Fruit fly (Drosophila melanogaster) whole organism, embryonic: ENCODE measurements around the gene CG32984.

Experiments used
- CG10209 ChIP-seq: fragments of 200-800 bp; sonication (Bioruptor generic); optimal IDR thresholded peaks from 3 replicates; lab custom pipeline; 2017; ENCODE audit warnings: missing biosample characterization, mild to moderate bottlenecking, missing genetic modification characterization, missing genetic modification reagents
- CG10321 ChIP-seq: fragments of 200-800 bp; sonication (Bioruptor generic); IDR thresholded peaks from 2 replicates; pipeline ENCODE4 v1.3.6; 2022; ENCODE audit warnings: missing biosample characterization, missing genetic modification characterization
- CG11085 ChIP-seq: fragments of 200-800 bp; sonication (Bioruptor generic); IDR thresholded peaks from 2 replicates; pipeline ENCODE4 v1.3.6; 2022; ENCODE audit warnings: missing biosample characterization, missing genetic modification characterization
- CG11093 ChIP-seq: fragments of 200-800 bp; sonication (Bioruptor generic); IDR thresholded peaks from 3 replicates; pipeline ENCODE4 v1.3.6; 2022; ENCODE audit warnings: missing biosample characterization, missing genetic modification characterization
- CG12071 ChIP-seq: fragments of 200-800 bp; sonication (Bioruptor generic); optimal IDR thresholded peaks from 3 replicates; lab custom pipeline; 2018; ENCODE audit warnings: missing biosample characterization, mild to moderate bottlenecking, missing genetic modification characterization
- CG12155 ChIP-seq: fragments of 200-800 bp; sonication (Bioruptor generic); optimal IDR thresholded peaks from 3 replicates; lab custom pipeline; 2016; ENCODE audit warnings: missing biosample characterization, missing genetic modification characterization
- CG13287 ChIP-seq: fragments of 200-800 bp; sonication (Bioruptor generic); IDR thresholded peaks from 2 replicates; pipeline ENCODE4 v1.3.6; 2022; ENCODE audit warnings: missing biosample characterization, missing genetic modification characterization; ENCODE audit not compliant: partially characterized antibody
- CG17186 ChIP-seq: fragments of 200-800 bp; sonication (Bioruptor generic); optimal IDR thresholded peaks from 3 replicates; lab custom pipeline; 2017; ENCODE audit warnings: missing biosample characterization, missing genetic modification reagents, missing genetic modification characterization
- CG18764 ChIP-seq: fragments of 200-800 bp; sonication (Bioruptor generic); optimal IDR thresholded peaks from 3 replicates; lab custom pipeline; 2016; ENCODE audit warnings: missing biosample characterization, missing genetic modification characterization
- CG34376 ChIP-seq: fragments of 200-800 bp; sonication (Bioruptor generic); optimal IDR thresholded peaks from 2 replicates; lab custom pipeline; 2018; ENCODE audit warnings: missing biosample characterization, mild to moderate bottlenecking, missing genetic modification characterization
- CG6272 ChIP-seq: fragments of 200-800 bp; sonication (Bioruptor generic); IDR thresholded peaks from 2 replicates; pipeline ENCODE4 v1.3.6; 2022; ENCODE audit warnings: missing biosample characterization, missing genetic modification characterization
- CG6765 ChIP-seq: fragments of 200-800 bp; sonication (Bioruptor generic); optimal IDR thresholded peaks from 3 replicates; lab custom pipeline; 2017; ENCODE audit warnings: missing biosample characterization, mild to moderate bottlenecking, missing genetic modification characterization
- CG6813 ChIP-seq: fragments of 200-800 bp; sonication (Bioruptor generic); optimal IDR thresholded peaks from 2 replicates; lab custom pipeline; 2017; ENCODE audit warnings: missing biosample characterization, missing genetic modification characterization, mild to moderate bottlenecking, moderate library complexity, missing genetic modification reagents
- CG6854 ChIP-seq: fragments of 200-800 bp; sonication (Bioruptor generic); optimal IDR thresholded peaks from 3 replicates; lab custom pipeline; 2017; ENCODE audit warnings: missing biosample characterization, mild to moderate bottlenecking, missing genetic modification characterization
- CG7556 ChIP-seq: fragments of 200-800 bp; sonication (Bioruptor generic); optimal IDR thresholded peaks from 2 replicates; lab custom pipeline; 2017; ENCODE audit warnings: missing biosample characterization, mild to moderate bottlenecking, missing genetic modification characterization
- CG8944 ChIP-seq: fragments of 200-800 bp; sonication (Bioruptor generic); optimal IDR thresholded peaks from 3 replicates; lab custom pipeline; 2016; ENCODE audit warnings: missing biosample characterization, missing genetic modification characterization
- Dek ChIP-seq: fragments of 200-800 bp; sonication (Bioruptor generic); optimal IDR thresholded peaks from 3 replicates; lab custom pipeline; 2019; ENCODE audit warnings: missing biosample characterization, mild to moderate bottlenecking, missing genetic modification characterization, moderate library complexity
- Jarid2 ChIP-seq: fragments of 200-800 bp; sonication (Bioruptor generic); optimal IDR thresholded peaks from 3 replicates; lab custom pipeline; 2017; ENCODE audit warnings: mild to moderate bottlenecking, missing biosample characterization, missing genetic modification reagents, missing genetic modification characterization
- Lhr ChIP-seq: fragments of 200-800 bp; sonication (Bioruptor generic); optimal IDR thresholded peaks from 3 replicates; lab custom pipeline; 2017; ENCODE audit warnings: mild to moderate bottlenecking, missing biosample characterization, missing genetic modification reagents, missing genetic modification characterization
- NC2β ChIP-seq: fragments of 200-800 bp; sonication (Bioruptor generic); optimal IDR thresholded peaks from 2 replicates; lab custom pipeline; 2016; ENCODE audit warnings: missing biosample characterization, missing genetic modification characterization
- NfI ChIP-seq: fragments of 200-800 bp; sonication (Bioruptor generic); optimal IDR thresholded peaks from 3 replicates; lab custom pipeline; 2018; ENCODE audit warnings: missing biosample characterization, mild to moderate bottlenecking, missing genetic modification characterization, moderate library complexity
- Xbp1 ChIP-seq: fragments of 200-800 bp; sonication (Bioruptor generic); optimal IDR thresholded peaks from 3 replicates; lab custom pipeline; 2016; ENCODE audit warnings: missing biosample characterization, mild to moderate bottlenecking, missing genetic modification characterization
- Xrp1 ChIP-seq: fragments of 200-800 bp; sonication (Bioruptor generic); IDR thresholded peaks from 2 replicates; pipeline ENCODE4 v1.3.6; 2022; ENCODE audit warnings: missing biosample characterization, missing genetic modification characterization
- ato ChIP-seq: fragments of 200-800 bp; sonication (Bioruptor generic); IDR thresholded peaks from 2 replicates; pipeline ENCODE4 v1.3.6; 2022; ENCODE audit warnings: missing biosample characterization, missing genetic modification characterization; ENCODE audit not compliant: partially characterized antibody
- bab2 ChIP-seq: fragments of 200-800 bp; sonication (Bioruptor generic); optimal IDR thresholded peaks from 2 replicates; lab custom pipeline; 2016; ENCODE audit warnings: missing biosample characterization, missing genetic modification characterization
- bowl ChIP-seq: fragments of 200-800 bp; sonication (Bioruptor generic); IDR thresholded peaks from 2 replicates; pipeline ENCODE4 v1.3.6; 2022; ENCODE audit warnings: missing biosample characterization, missing genetic modification characterization
- cato ChIP-seq: fragments of 200-800 bp; sonication (Bioruptor generic); optimal IDR thresholded peaks from 2 replicates; lab custom pipeline; 2016; ENCODE audit warnings: missing biosample characterization, missing genetic modification characterization, borderline replicate concordance
- caup ChIP-seq: fragments of 200-800 bp; sonication (Bioruptor generic); optimal IDR thresholded peaks from 3 replicates; lab custom pipeline; 2017; ENCODE audit warnings: missing biosample characterization, mild to moderate bottlenecking, missing genetic modification characterization, moderate library complexity; ENCODE audit not compliant: severe bottlenecking
- chinmo ChIP-seq: fragments of 200-800 bp; sonication (Bioruptor generic); IDR thresholded peaks from 4 replicates; pipeline ENCODE4 v1.3.6; 2022; ENCODE audit warnings: missing biosample characterization, missing genetic modification characterization; ENCODE audit not compliant: partially characterized antibody
- dmrt11E ChIP-seq: fragments of 200-800 bp; sonication (Bioruptor generic); optimal IDR thresholded peaks from 3 replicates; lab custom pipeline; 2018; ENCODE audit warnings: missing biosample characterization, mild to moderate bottlenecking, missing genetic modification characterization, moderate library complexity
- dysf ChIP-seq: fragments of 200-800 bp; sonication (Bioruptor generic); IDR thresholded peaks from 3 replicates; pipeline ENCODE4 v1.3.6; 2022; ENCODE audit warnings: missing biosample characterization, missing genetic modification characterization
- eve ChIP-seq, 2 experiments: fragments of >200 bp; optimal IDR thresholded peaks; 2 replicates each; lab custom pipeline; 2017; ENCODE audit warnings: missing biosample characterization in 2 of 2, missing genetic modification characterization in 2 of 2
- exex ChIP-seq: fragments of 200-800 bp; sonication (Bioruptor generic); optimal IDR thresholded peaks from 4 replicates; lab custom pipeline; 2018; ENCODE audit warnings: missing biosample characterization, mild to moderate bottlenecking, missing genetic modification characterization, moderate library complexity
- gce ChIP-seq: fragments of 200-800 bp; sonication (Bioruptor generic); IDR thresholded peaks from 3 replicates; pipeline ENCODE4 v1.3.6; 2022; ENCODE audit warnings: missing biosample characterization, missing genetic modification characterization
- h ChIP-seq: fragments of >200 bp; optimal IDR thresholded peaks from 2 replicates; lab custom pipeline; 2017
- hkb ChIP-seq, 2 experiments: fragments of 200-800 bp in 1 of 2; fragments of >200 bp in 1 of 2; sonication (Bioruptor generic) in 1 of 2; IDR thresholded peaks in 1 of 2; optimal IDR thresholded peaks in 1 of 2; 2 replicates each; pipeline versions ENCODE4 v1.3.6 to Lab custom; 2017 to 2022; ENCODE audit warnings: missing biosample characterization in 1 of 2, missing genetic modification characterization in 1 of 2
- ind ChIP-seq: fragments of 200-800 bp; sonication (Bioruptor generic); optimal IDR thresholded peaks from 3 replicates; lab custom pipeline; 2016; ENCODE audit warnings: missing biosample characterization, missing genetic modification characterization
- kah ChIP-seq: fragments of 200-800 bp; sonication (Bioruptor generic); optimal IDR thresholded peaks from 2 replicates; lab custom pipeline; 2018; ENCODE audit warnings: missing biosample characterization, mild to moderate bottlenecking, missing genetic modification characterization
- mld ChIP-seq: fragments of 200-800 bp; sonication (Bioruptor generic); IDR thresholded peaks from 3 replicates; pipeline ENCODE4 v1.3.6; 2022; ENCODE audit warnings: missing biosample characterization, missing genetic modification characterization; ENCODE audit not compliant: partially characterized antibody
- odd ChIP-seq: fragments of 200-800 bp; sonication (Bioruptor generic); optimal IDR thresholded peaks from 2 replicates; lab custom pipeline; 2017; ENCODE audit warnings: missing biosample characterization, mild to moderate bottlenecking, missing genetic modification characterization
- onecut ChIP-seq: fragments of 200-800 bp; sonication (Bioruptor generic); IDR thresholded peaks from 2 replicates; pipeline ENCODE4 v1.3.6; 2022; ENCODE audit warnings: missing biosample characterization, missing genetic modification characterization
- pan ChIP-seq, 4 experiments: fragments of >200 bp in 3 of 4; fragments of 200-800 bp in 1 of 4; sonication (Bioruptor generic) in 1 of 4; optimal IDR thresholded peaks in 3 of 4; IDR thresholded peaks in 1 of 4; 2 replicates each; pipeline versions ENCODE4 v1.3.6 to Lab custom; 2017 to 2022; ENCODE audit warnings: missing biosample characterization in 2 of 4, missing genetic modification characterization in 2 of 4, mixed read lengths in 1 of 4
- psq ChIP-seq: fragments of 200-800 bp; sonication (Bioruptor generic); optimal IDR thresholded peaks from 2 replicates; lab custom pipeline; 2017; ENCODE audit warnings: missing biosample characterization, missing genetic modification characterization
- rib ChIP-seq: fragments of 200-800 bp; sonication (Bioruptor generic); IDR thresholded peaks from 2 replicates; pipeline ENCODE4 v1.3.6; 2022; ENCODE audit warnings: missing biosample characterization, missing genetic modification characterization
- sens ChIP-seq: fragments of 200-800 bp; sonication (Bioruptor generic); peaks from one replicate; lab custom pipeline; 2016; ENCODE audit warnings: missing biosample characterization, missing genetic modification characterization
- seq ChIP-seq: fragments of 200-800 bp; sonication (Bioruptor generic); IDR thresholded peaks from 2 replicates; pipeline ENCODE4 v1.3.6; 2022; ENCODE audit warnings: missing biosample characterization, missing genetic modification characterization
- toy ChIP-seq: fragments of 200-800 bp; sonication (Bioruptor generic); IDR thresholded peaks from 2 replicates; pipeline ENCODE4 v1.3.6; 2022; ENCODE audit warnings: missing biosample characterization, missing genetic modification characterization
- vvl ChIP-seq: fragments of 200-800 bp; sonication (Bioruptor generic); IDR thresholded peaks from 2 replicates; pipeline ENCODE4 v1.3.6; 2022; ENCODE audit warnings: missing biosample characterization, missing genetic modification characterization
- zen2 ChIP-seq: fragments of 200-800 bp; sonication (Bioruptor generic); IDR thresholded peaks from 3 replicates; pipeline ENCODE4 v1.3.6; 2022; ENCODE audit warnings: missing biosample characterization, missing genetic modification characterization; ENCODE audit not compliant: partially characterized antibody

Gene CG32984

DNA sequence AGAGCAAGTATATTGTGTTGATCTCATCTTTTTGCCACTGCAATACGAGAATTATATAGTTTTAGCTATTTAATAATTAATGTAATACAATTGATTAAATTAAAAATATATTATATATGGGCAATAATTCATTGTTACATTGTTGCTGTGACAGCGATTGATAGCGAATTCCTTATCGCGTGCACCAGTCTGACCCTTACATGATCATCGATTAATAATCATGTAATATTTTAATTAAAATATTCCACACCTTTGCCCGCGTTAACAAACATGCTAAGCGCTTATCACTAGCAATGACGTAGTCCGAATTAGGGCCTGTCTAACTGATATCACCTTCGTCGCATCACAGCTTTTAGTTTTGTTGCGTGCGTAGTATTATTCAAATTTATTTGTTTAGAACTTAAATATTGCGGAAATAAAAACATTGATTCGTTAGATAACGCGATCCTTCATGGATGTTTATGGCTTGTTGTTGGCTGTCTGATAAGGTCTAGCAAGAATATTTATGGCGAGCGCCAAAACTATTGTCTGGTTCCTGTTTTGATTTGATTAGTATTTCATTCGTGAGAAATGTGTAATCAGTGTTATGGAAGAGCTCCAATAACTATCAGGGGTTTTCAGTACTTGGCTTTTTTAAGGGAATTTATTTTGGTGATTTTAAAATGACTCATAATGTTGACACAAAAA, 22.6 kb downstream of the CG32984 start (continued):
- TF ChIP-seq CG17186 (GFP tag; lab: Kevin White, UChicago) (no peak), Lhr (GFP tag; lab: Kevin White, UChicago) (no peak), CG11085 (no peak), vvl (GFP tag; lab: Robert Waterston, UW) (no peak), psq (GFP tag; lab: Kevin White, UChicago) (no peak), Jarid2 (GFP tag; lab: Kevin White, UChicago) (no peak), exex (peak; percentile 93), ato (no peak), onecut (no peak), CG34376 (GFP tag; lab: Kevin White, UChicago) (peak; percentile 98), CG6854 (no peak), ind (GFP tag; lab: Kevin White, UChicago) (no peak), rib (no peak), mld (GFP tag; lab: Robert Waterston, UW) (no peak), CG6272 (GFP tag; lab: Robert Waterston, UW) (no peak), CG6813 (GFP tag; lab: Kevin White, UChicago) (no peak), caup (GFP tag; lab: Kevin White, UChicago) (no peak), chinmo (0 out of 4 replicates have a peak, but pooled peaks have one; percentile 44), dysf (GFP tag; lab: Robert Waterston, UW) (no peak), pan (optimal IDR thresholded peaks at IDR 0.05; lab: Kevin White, UChicago) (no peak), pan (GFP tag; optimal IDR thresholded peaks at IDR 0.05 in 1 of 2, IDR thresholded peaks at IDR 0.05 in 1 of 2) (no peak), CG10321 (GFP tag; lab: Robert Waterston, UW) (no peak), CG12155 (GFP tag; lab: Kevin White, UChicago) (no peak), CG6765 (no peak), seq (no peak), eve (GFP tag; optimal IDR thresholded peaks at IDR 0.05; lab: Kevin White, UChicago) (no peak), zen2 (GFP tag; lab: Robert Waterston, UW) (no peak), Xrp1 (GFP tag; lab: Robert Waterston, UW) (no peak), hkb (optimal IDR thresholded peaks at IDR 0.05; lab: Kevin White, UChicago) (no peak), hkb (GFP tag; IDR thresholded peaks at IDR 0.05; lab: Robert Waterston, UW) (no peak), CG12071 (GFP tag; lab: Kevin White, UChicago) (no peak), CG11093 (GFP tag; lab: Robert Waterston, UW) (no peak), NC2β (GFP tag; lab: Kevin White, UChicago) (no peak), CG18764 (GFP tag; lab: Kevin White, UChicago) (no peak), NfI (GFP tag; lab: Kevin White, UChicago) (no peak), CG10209 (GFP tag; lab: Kevin White, UChicago) (no peak), bab2 (GFP tag; lab: Kevin White, UChicago) (no peak), Xbp1 (no peak), odd (GFP tag; lab: Kevin White, UChicago) (no peak), Dek (tag; lab: Kevin White, UChicago) (no peak), sens (peak; percentile 64), CG7556 (GFP tag; lab: Kevin White, UChicago) (no peak), h (lab: Kevin White, UChicago) (no peak), kah (no peak), dmrt11E (tag; lab: Kevin White, UChicago) (no peak), cato (GFP tag; lab: Kevin White, UChicago) (no peak), CG8944 (GFP tag; lab: Kevin White, UChicago) (no peak), CG13287 (GFP tag; lab: Robert Waterston, UW) (no peak), gce (GFP tag; lab: Robert Waterston, UW) (no peak), bowl (GFP tag; lab: Robert Waterston, UW) (no peak), toy (GFP tag; lab: Robert Waterston, UW) (no peak)
